Worm (Caenorhabditis elegans): ENCODE data around the gene Y39G8B.9.
"Not testable (repeated sequence)": the region's sequence is repeated elsewhere in the genome, so short reads cannot be mapped to it uniquely, and the experiment has no call there.

The Y39G8B.9 gene

DNA sequence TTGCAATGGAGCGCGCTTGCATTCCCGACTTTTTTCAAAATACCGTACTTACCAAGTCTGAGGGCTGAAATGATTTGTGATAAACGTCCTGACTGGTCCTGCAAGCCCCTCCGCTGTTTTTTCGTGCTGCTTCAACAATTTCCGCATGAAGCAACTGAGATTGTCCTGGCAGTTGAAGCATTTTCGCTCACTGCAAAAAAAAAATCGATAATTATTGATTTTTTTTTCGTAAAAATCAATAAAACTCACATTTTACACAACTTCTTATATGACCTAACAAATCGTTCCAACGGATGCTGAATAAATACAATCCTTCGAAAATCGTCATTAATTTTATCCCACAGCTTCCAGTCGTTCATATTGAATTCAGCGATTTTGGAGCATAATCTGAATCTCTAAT lies 37.7 kb downstream of the Y39G8B.9 start:
- TF ChIP-seq skn-1 (tag; optimal IDR thresholded peaks at IDR 0.05) (no peak), ceh-8 (GFP tag; optimal IDR thresholded peaks at IDR 0.05) (no peak), sup-37 (GFP tag; optimal IDR thresholded peaks at IDR 0.05) (no peak), C16A3.4 (tag; optimal IDR thresholded peaks at IDR 0.05) (no peak), nhr-237 (tag; optimal IDR thresholded peaks at IDR 0.05) (no peak), ztf-4 (tag; optimal IDR thresholded peaks at IDR 0.05) (no peak), unc-30 (tag; optimal IDR thresholded peaks at IDR 0.05) (no peak), zip-4 (GFP tag; optimal IDR thresholded peaks at IDR 0.05) (no peak), hlh-4 (tag; optimal IDR thresholded peaks at IDR 0.05) (no peak), ces-1 (GFP tag; optimal IDR thresholded peaks at IDR 0.05) (no peak), nhr-47 (tag; optimal IDR thresholded peaks at IDR 0.05) (no peak), unc-130 (tag; optimal IDR thresholded peaks at IDR 0.05) (no peak), nhr-90 (tag; optimal IDR thresholded peaks at IDR 0.05; ENCODE audit: poor library complexity) (no peak), mep-1 (tag; optimal IDR thresholded peaks at IDR 0.05) (no peak), pqm-1 (tag; optimal IDR thresholded peaks at IDR 0.05) (no peak), nhr-76 (tag; optimal IDR thresholded peaks at IDR 0.05) (no peak), lin-35 (GFP tag; optimal IDR thresholded peaks at IDR 0.05) (no peak)

ce11 chrII:14019625-14020024 lies 38.5 kb downstream of the Y39G8B.9 start:
- TF ChIP-seq ceh-8 (GFP tag; optimal IDR thresholded peaks at IDR 0.05) = peak; percentile 43

DNA sequence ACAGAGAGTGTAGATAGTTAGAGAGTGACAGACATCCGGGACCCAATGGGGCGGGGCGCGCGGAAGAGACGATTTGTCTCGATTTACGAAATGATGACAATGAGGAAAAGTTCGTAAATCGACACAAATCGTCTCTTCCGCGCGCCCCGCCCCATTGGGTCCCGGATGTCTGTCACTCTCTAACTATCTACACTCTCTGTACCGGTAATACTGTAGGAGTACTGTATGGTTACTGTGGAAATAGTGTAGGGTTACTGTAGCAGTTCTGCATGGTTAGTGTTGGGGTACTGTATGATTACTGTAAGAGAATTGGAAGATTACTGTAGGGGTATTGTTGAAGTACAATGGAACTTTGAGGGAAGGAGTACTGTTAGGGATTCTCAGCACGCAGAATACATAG lies 40.1 kb downstream of the Y39G8B.9 start, which contains the start of gene F01D5.10:
F01D5.10 (minus strand) TSS at position 101 of the 400 bp plus-strand sequence.
- not testable (repeated sequence) for TF ChIP-seq unc-130, C34B4.2, lsy-2 (tag; optimal IDR thresholded peaks at IDR 0.05)
